Worm (Caenorhabditis elegans): ENCODE data around the gene C01G10.6.
A peak's percentile ranks its signal among the peaks of the same experiment; 100 is the strongest.

Gene C01G10.6

DNA sequence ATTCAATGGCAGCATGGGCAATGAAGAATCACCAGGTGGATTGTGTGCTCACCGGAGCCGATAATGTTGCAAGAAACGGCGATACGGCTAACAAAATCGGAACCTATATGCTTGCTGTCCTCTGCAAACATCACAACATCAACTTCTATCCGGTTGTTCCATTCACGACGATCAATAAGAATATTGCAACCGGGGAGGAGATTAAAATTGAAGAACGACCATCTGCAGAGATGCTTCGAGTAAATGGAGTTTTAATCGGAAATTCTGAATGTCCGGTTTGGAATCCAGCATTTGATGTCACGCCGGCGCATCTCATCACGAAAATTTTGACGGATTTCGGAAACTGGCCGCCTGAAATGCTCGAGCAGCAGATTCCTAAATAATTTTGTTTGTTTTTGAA, 3.8 kb upstream of the C01G10.6 start (continued):
- no peak for TF ChIP-seq sdz-38 (tag; optimal IDR thresholded peaks at IDR 0.05)
- TF ChIP-seq athp-1 (tag; optimal IDR thresholded peaks at IDR 0.05), result peak; percentile 82
- peak; percentile 55 for TF ChIP-seq tlf-1 (GFP tag; optimal IDR thresholded peaks at IDR 0.05)
- no peak for TF ChIP-seq dpff-1 (tag; optimal IDR thresholded peaks at IDR 0.05)
- no peak for TF ChIP-seq lag-1 (GFP tag; IDR thresholded peaks at IDR 0.05)
- TF ChIP-seq him-1 (tag; optimal IDR thresholded peaks at IDR 0.05), result no peak
- peak; percentile 30 for TF ChIP-seq ZK185.1 (tag; optimal IDR thresholded peaks at IDR 0.05; ENCODE audit: poor library complexity, severe bottlenecking)
- TF ChIP-seq tbp1 (GFP tag; optimal IDR thresholded peaks at IDR 0.05), result peak; percentile 53
- TF ChIP-seq nfya-2 (GFP tag; IDR thresholded peaks at IDR 0.05), result no peak
- TF ChIP-seq snpc-3.4 (tag; optimal IDR thresholded peaks at IDR 0.05), result no peak
- TF ChIP-seq fkh-3 (tag; optimal IDR thresholded peaks at IDR 0.05), result no peak
- TF ChIP-seq T07F8.4 (tag; optimal IDR thresholded peaks at IDR 0.05), result peak; percentile 34
- no peak for TF ChIP-seq unc-62 (GFP tag; optimal IDR thresholded peaks at IDR 0.05)
- no peak for TF ChIP-seq sea-2 (GFP tag; IDR thresholded peaks at IDR 0.05)
- no peak for TF ChIP-seq lin-40 (tag; optimal IDR thresholded peaks at IDR 0.05)
- TF ChIP-seq F22D6.2 (tag; optimal IDR thresholded peaks at IDR 0.05), result no peak
- peak; percentile 55 for TF ChIP-seq Y53G8AR.9 (GFP tag; conservative IDR thresholded peaks at IDR 0.05)
- no peak for TF ChIP-seq egl-44 (GFP tag; IDR thresholded peaks at IDR 0.05)
- peak; percentile 22 for TF ChIP-seq F10E7.11 (tag; optimal IDR thresholded peaks at IDR 0.05)
- no peak for TF ChIP-seq let-526 (GFP tag; IDR thresholded peaks at IDR 0.05)
- no peak for TF ChIP-seq lin-26 (GFP tag; IDR thresholded peaks at IDR 0.05)
- TF ChIP-seq nhr-179 (tag; optimal IDR thresholded peaks at IDR 0.05), result no peak
- no peak for TF ChIP-seq ceh-27 (GFP tag; optimal IDR thresholded peaks at IDR 0.05)
- TF ChIP-seq bed-1 (GFP tag; IDR thresholded peaks at IDR 0.05), result no peak
- peak; percentile 82 for TF ChIP-seq B0336.3 (GFP tag; IDR thresholded peaks at IDR 0.05)
- TF ChIP-seq nhr-27 (tag; optimal IDR thresholded peaks at IDR 0.05), result no peak
- TF ChIP-seq chd-7 (tag; optimal IDR thresholded peaks at IDR 0.05), result peak; percentile 57
- no peak for TF ChIP-seq ceh-91 (GFP tag; IDR thresholded peaks at IDR 0.05)
- no peak for TF ChIP-seq snpc-4 (GFP tag; optimal IDR thresholded peaks at IDR 0.05)
- peak in 1 of 4 experiments; percentile 28 for TF ChIP-seq snpc-4 (tag; optimal IDR thresholded peaks at IDR 0.05)
- no peak for TF ChIP-seq somi-1 (GFP tag; optimal IDR thresholded peaks at IDR 0.05)
- peak; percentile 30 for TF ChIP-seq lsl-1 (GFP tag; optimal IDR thresholded peaks at IDR 0.05)
- no peak for TF ChIP-seq gei-17 (GFP tag; optimal IDR thresholded peaks at IDR 0.05)
- no peak for TF ChIP-seq bed-2 (GFP tag; IDR thresholded peaks at IDR 0.05)
- TF ChIP-seq xnd-1 (tag; optimal IDR thresholded peaks at IDR 0.05), result no peak
- peak; percentile 58 for TF ChIP-seq ekl-4 (GFP tag; IDR thresholded peaks at IDR 0.05)
- no peak for TF ChIP-seq ceh-58 (GFP tag; IDR thresholded peaks at IDR 0.05)
- no peak for TF ChIP-seq F57A8.1 (GFP tag; optimal IDR thresholded peaks at IDR 0.05)
- no peak for TF ChIP-seq egrh-3 (GFP tag; IDR thresholded peaks at IDR 0.05)
- TF ChIP-seq ztf-22 (GFP tag; optimal IDR thresholded peaks at IDR 0.05), result peak; percentile 5
- no peak for TF ChIP-seq ztf-3 (GFP tag; optimal IDR thresholded peaks at IDR 0.05)
- no peak for TF ChIP-seq ccch-3 (GFP tag; optimal IDR thresholded peaks at IDR 0.05)
- no peak for TF ChIP-seq aptf-3 (GFP tag; IDR thresholded peaks at IDR 0.05)
- no peak for TF ChIP-seq mxl-1 (tag; optimal IDR thresholded peaks at IDR 0.05)
- no peak for TF ChIP-seq snpc-1.1 (tag; optimal IDR thresholded peaks at IDR 0.05; ENCODE audit: insufficient read depth)
- no peak for TF ChIP-seq dox-1 (GFP tag; IDR thresholded peaks at IDR 0.05)
- TF ChIP-seq akir-1 (GFP tag; optimal IDR thresholded peaks at IDR 0.05), result no peak
- no peak for TF ChIP-seq hlh-12 (tag; optimal IDR thresholded peaks at IDR 0.05)
- no peak for TF ChIP-seq egl-18 (GFP tag; IDR thresholded peaks at IDR 0.05)
- no peak for TF ChIP-seq B0261.1 (tag; optimal IDR thresholded peaks at IDR 0.05)

All from whole organism, young adult.